Worm (Caenorhabditis elegans) whole organism, L1 larva: ENCODE data around the gene srd-32.
A peak's percentile ranks its signal among the peaks of the same experiment; 100 is the strongest.

Experiments
- C04F5.9 ChIP-seq: sonication (generic microtip); optimal IDR thresholded peaks from 2 replicates; lab custom pipeline; 2016; ENCODE audit warnings: missing genetic modification characterization, missing compliant biosample characterization
- F16B12.6 ChIP-seq: fragments of 150-350 bp; optimal IDR thresholded peaks from 2 replicates; lab custom pipeline; 2014; ENCODE audit warnings: missing biosample characterization, missing genetic modification characterization
- aha-1 ChIP-seq: fragments of 150-350 bp; optimal IDR thresholded peaks from 2 replicates; lab custom pipeline; 2014; ENCODE audit warnings: missing biosample characterization, missing genetic modification characterization
- aly-2 ChIP-seq: fragments of 150-350 bp; optimal IDR thresholded peaks from 2 replicates; lab custom pipeline; 2014; ENCODE audit warnings: missing biosample characterization, missing genetic modification characterization
- ama-1 ChIP-seq: fragments of 150-350 bp; optimal IDR thresholded peaks from 2 replicates; lab custom pipeline; 2014
- ceh-63 ChIP-seq: fragments of 200-800 bp; sonication (Bioruptor generic); optimal IDR thresholded peaks from 2 replicates; lab custom pipeline; 2018; ENCODE audit warnings: mild to moderate bottlenecking, missing genetic modification characterization, missing compliant biosample characterization
- ceh-88 ChIP-seq: fragments of 200-800 bp; sonication (Bioruptor generic); IDR thresholded peaks from 2 replicates; pipeline ENCODE4 v1.3.6; 2022; ENCODE audit warnings: missing genetic modification characterization, missing compliant biosample characterization
- ceh-90 ChIP-seq: sonication (generic microtip); optimal IDR thresholded peaks from 2 replicates; lab custom pipeline; 2016; ENCODE audit warnings: missing genetic modification characterization, missing compliant biosample characterization
- dsc-1 ChIP-seq: sonication (generic microtip); optimal IDR thresholded peaks from 2 replicates; lab custom pipeline; 2016; ENCODE audit warnings: mild to moderate bottlenecking, missing genetic modification characterization, missing compliant biosample characterization
- efl-1 ChIP-seq, 4 experiments: fragments of 150-350 bp; optimal IDR thresholded peaks in 3 of 4; peaks in 1 of 4; 1 replicate in 1 of 4; 2 replicates in 3 of 4; lab custom pipeline; 2014; ENCODE audit warnings: missing biosample characterization in 2 of 4, missing genetic modification characterization in 2 of 4, missing genetic modification reagents in 2 of 4
- egl-27 ChIP-seq, 2 experiments: fragments of 150-350 bp in 1 of 2; sonication (generic microtip); optimal IDR thresholded peaks; 3 replicates each; lab custom pipeline; 2017 to 2018; ENCODE audit warnings: missing biosample characterization in 2 of 2, missing genetic modification characterization in 2 of 2, missing genetic modification reagents in 2 of 2
- elt-2 ChIP-seq: sonication (generic microtip); optimal IDR thresholded peaks from 2 replicates; lab custom pipeline; 2016; ENCODE audit warnings: missing genetic modification characterization, mild to moderate bottlenecking, inconsistent platforms, missing compliant biosample characterization, missing genetic modification reagents
- ets-5 ChIP-seq: fragments of 200-800 bp; sonication (Bioruptor generic); IDR thresholded peaks from 2 replicates; pipeline ENCODE4 v1.3.6; 2022; ENCODE audit warnings: missing genetic modification characterization, missing compliant biosample characterization
- fkh-4 ChIP-seq: sonication (generic microtip); optimal IDR thresholded peaks from 2 replicates; lab custom pipeline; 2016; ENCODE audit warnings: missing compliant biosample characterization, missing genetic modification characterization, borderline replicate concordance
- fkh-8 ChIP-seq: sonication (generic microtip); optimal IDR thresholded peaks from 2 replicates; lab custom pipeline; 2016; ENCODE audit warnings: mild to moderate bottlenecking, missing genetic modification characterization, missing compliant biosample characterization
- hlh-4 ChIP-seq: sonication (generic microtip); optimal IDR thresholded peaks from 2 replicates; lab custom pipeline; 2016; ENCODE audit warnings: mild to moderate bottlenecking, missing genetic modification characterization, missing compliant biosample characterization
- hpl-2 ChIP-seq: fragments of 150-350 bp; optimal IDR thresholded peaks from 2 replicates; lab custom pipeline; 2014; ENCODE audit warnings: missing biosample characterization, missing genetic modification reagents, missing genetic modification characterization
- irx-1 ChIP-seq: sonication (generic microtip); optimal IDR thresholded peaks from 2 replicates; lab custom pipeline; 2016; ENCODE audit warnings: missing genetic modification characterization, missing compliant biosample characterization
- isw-1 ChIP-seq: fragments of 200-800 bp; sonication (Bioruptor generic); IDR thresholded peaks from 2 replicates; pipeline ENCODE4 v1.3.6; 2022; ENCODE audit warnings: missing genetic modification characterization, missing compliant biosample characterization
- jun-1 ChIP-seq: fragments of 150-350 bp; optimal IDR thresholded peaks from 2 replicates; lab custom pipeline; 2014; ENCODE audit warnings: missing biosample characterization, missing genetic modification reagents, missing genetic modification characterization
- lir-3 ChIP-seq: sonication (generic microtip); optimal IDR thresholded peaks from 2 replicates; lab custom pipeline; 2016; ENCODE audit warnings: mild to moderate bottlenecking, missing genetic modification characterization, moderate library complexity, missing compliant biosample characterization; ENCODE audit not compliant: poor library complexity
- lsy-2 ChIP-seq, 2 experiments: fragments of 150-350 bp; optimal IDR thresholded peaks; 2 replicates each; lab custom pipeline; 2014; ENCODE audit warnings: missing biosample characterization in 2 of 2, missing genetic modification characterization in 2 of 2
- mab-9 ChIP-seq: fragments of 200-800 bp; sonication (Bioruptor generic); IDR thresholded peaks from 2 replicates; pipeline ENCODE4 v1.3.6; 2022; ENCODE audit warnings: missing genetic modification reagents, missing genetic modification characterization, missing compliant biosample characterization
- mdl-1 ChIP-seq, 2 experiments: fragments of 150-350 bp; optimal IDR thresholded peaks; 2 replicates each; lab custom pipeline; 2014 to 2017; ENCODE audit warnings: missing biosample characterization in 2 of 2, missing genetic modification characterization in 2 of 2, inconsistent platforms in 1 of 2
- mef-2 ChIP-seq: fragments of 150-350 bp; optimal IDR thresholded peaks from 2 replicates; lab custom pipeline; 2014; ENCODE audit warnings: missing biosample characterization, missing genetic modification characterization
- mep-1 ChIP-seq: fragments of 150-350 bp; optimal IDR thresholded peaks from 2 replicates; lab custom pipeline; 2014; ENCODE audit warnings: missing biosample characterization, missing genetic modification characterization
- nhr-12 ChIP-seq: sonication (generic microtip); optimal IDR thresholded peaks from 2 replicates; lab custom pipeline; 2017; ENCODE audit warnings: missing biosample characterization, missing genetic modification characterization
- nhr-19 ChIP-seq: fragments of 200-800 bp; sonication (Bioruptor generic); conservative IDR thresholded peaks from 2 replicates; pipeline ENCODE4 v1.3.6; 2022; ENCODE audit warnings: missing genetic modification characterization, missing compliant biosample characterization
- nhr-20 ChIP-seq: sonication (generic microtip); optimal IDR thresholded peaks from 2 replicates; lab custom pipeline; 2016; ENCODE audit warnings: mild to moderate bottlenecking, missing genetic modification characterization, missing compliant biosample characterization
- nhr-237 ChIP-seq: fragments of 150-350 bp; optimal IDR thresholded peaks from 2 replicates; lab custom pipeline; 2014; ENCODE audit warnings: missing biosample characterization, missing genetic modification characterization
- nhr-28 ChIP-seq: fragments of 150-350 bp; optimal IDR thresholded peaks from 2 replicates; lab custom pipeline; 2014; ENCODE audit warnings: missing biosample characterization, missing genetic modification characterization
- nhr-47 ChIP-seq: sonication (generic microtip); optimal IDR thresholded peaks from 2 replicates; lab custom pipeline; 2016; ENCODE audit warnings: mild to moderate bottlenecking, missing genetic modification characterization, moderate library complexity, missing compliant biosample characterization
- nhr-76 ChIP-seq: sonication (generic microtip); optimal IDR thresholded peaks from 2 replicates; lab custom pipeline; 2017; ENCODE audit warnings: missing biosample characterization, missing genetic modification characterization
- nhr-77 ChIP-seq: fragments of 150-350 bp; optimal IDR thresholded peaks from 2 replicates; lab custom pipeline; 2014; ENCODE audit warnings: missing biosample characterization, missing genetic modification characterization
- nhr-84 ChIP-seq: sonication (generic microtip); optimal IDR thresholded peaks from 2 replicates; lab custom pipeline; 2017; ENCODE audit warnings: missing biosample characterization, missing genetic modification characterization
- nhr-90 ChIP-seq: sonication (generic microtip); optimal IDR thresholded peaks from 2 replicates; lab custom pipeline; 2016; ENCODE audit warnings: mild to moderate bottlenecking, missing genetic modification characterization, missing compliant biosample characterization; ENCODE audit not compliant: poor library complexity
- pax-3 ChIP-seq: fragments of 200-800 bp; sonication (Bioruptor generic); optimal IDR thresholded peaks from 2 replicates; lab custom pipeline; 2018; ENCODE audit warnings: mild to moderate bottlenecking, missing genetic modification characterization, moderate library complexity, missing compliant biosample characterization
- skn-1 ChIP-seq: fragments of 150-350 bp; optimal IDR thresholded peaks from 2 replicates; lab custom pipeline; 2014; ENCODE audit warnings: missing biosample characterization, missing genetic modification characterization
- snu-23 ChIP-seq: sonication (generic microtip); optimal IDR thresholded peaks from 2 replicates; lab custom pipeline; 2016; ENCODE audit warnings: missing genetic modification characterization, missing compliant biosample characterization
- sox-4 ChIP-seq: sonication (generic microtip); optimal IDR thresholded peaks from 2 replicates; lab custom pipeline; 2016; ENCODE audit warnings: missing genetic modification characterization, missing compliant biosample characterization
- sup-37 ChIP-seq: fragments of 200-800 bp; sonication (Bioruptor generic); optimal IDR thresholded peaks from 2 replicates; lab custom pipeline; 2018; ENCODE audit warnings: mild to moderate bottlenecking, missing genetic modification characterization, missing compliant biosample characterization
- swsn-7 ChIP-seq: sonication (generic microtip); optimal IDR thresholded peaks from 2 replicates; lab custom pipeline; 2016; ENCODE audit warnings: missing genetic modification characterization, missing compliant biosample characterization
- tbx-2 ChIP-seq: sonication (generic microtip); optimal IDR thresholded peaks from 2 replicates; lab custom pipeline; 2016; ENCODE audit warnings: missing genetic modification characterization, missing compliant biosample characterization
- unc-130 ChIP-seq: fragments of 150-350 bp; optimal IDR thresholded peaks from 2 replicates; lab custom pipeline; 2017; ENCODE audit warnings: missing biosample characterization, missing genetic modification characterization, inconsistent platforms
- unc-86 ChIP-seq: sonication (generic microtip); optimal IDR thresholded peaks from 2 replicates; lab custom pipeline; 2016; ENCODE audit warnings: missing genetic modification characterization, missing compliant biosample characterization
- unc-98 ChIP-seq: fragments of 200-800 bp; sonication (Bioruptor generic); IDR thresholded peaks from 2 replicates; pipeline ENCODE4 v1.3.6; 2022; ENCODE audit warnings: missing genetic modification characterization, missing compliant biosample characterization
- xbp-1 ChIP-seq: sonication (generic microtip); optimal IDR thresholded peaks from 2 replicates; lab custom pipeline; 2016; ENCODE audit warnings: missing genetic modification characterization, missing compliant biosample characterization
- zip-4 ChIP-seq: fragments of 200-800 bp; sonication (Bioruptor generic); optimal IDR thresholded peaks from 2 replicates; lab custom pipeline; 2018; ENCODE audit warnings: mild to moderate bottlenecking, missing genetic modification characterization, moderate library complexity, missing compliant biosample characterization
- ztf-4 ChIP-seq: fragments of 150-350 bp; optimal IDR thresholded peaks from 2 replicates; lab custom pipeline; 2014; ENCODE audit warnings: missing biosample characterization, missing genetic modification characterization

srd-32 gene

ce11 chrV:4860525-4860924, 4.9 kb upstream of the srd-32 start (continued):
- TF ChIP-seq egl-27 (tag; optimal IDR thresholded peaks at IDR 0.05; lab: Kevin White, UChicago) (no peak), hpl-2 (GFP tag; lab: Kevin White, UChicago) (no peak), C04F5.9 (no peak), mab-9 (GFP tag; lab: Robert Waterston, UW) (no peak), sox-4 (tag; lab: Kevin White, UChicago) (no peak), ceh-88 (GFP tag; lab: Robert Waterston, UW) (no peak), nhr-90 (tag; lab: Kevin White, UChicago) (no peak), unc-86 (tag; lab: Kevin White, UChicago) (no peak), elt-2 (tag; lab: Kevin White, UChicago) (no peak), mdl-1 (tag; optimal IDR thresholded peaks at IDR 0.05; lab: Kevin White, UChicago) (no peak), nhr-20 (tag; lab: Kevin White, UChicago) (no peak), fkh-8 (tag; lab: Kevin White, UChicago) (peak; percentile 15), efl-1 (optimal IDR thresholded peaks at IDR 0.05; lab: Kevin White, UChicago) (peak; percentile 9 to 15), efl-1 (GFP tag; optimal IDR thresholded peaks at IDR 0.05 in 1 of 2; lab: Kevin White, UChicago) (peak in 1 of 2 experiments; percentile 78), nhr-77 (tag; lab: Kevin White, UChicago) (no peak), nhr-237 (tag; lab: Kevin White, UChicago) (no peak), F16B12.6 (tag; lab: Kevin White, UChicago) (no peak), ztf-4 (tag; lab: Kevin White, UChicago) (no peak), ama-1 (lab: Kevin White, UChicago) (no peak), nhr-76 (tag; lab: Kevin White, UChicago) (no peak), unc-130 (no peak), pax-3 (tag; lab: Kevin White, UChicago) (no peak), lsy-2 (tag; optimal IDR thresholded peaks at IDR 0.05; lab: Kevin White, UChicago) (peak in 1 of 2 experiments; percentile 13), hlh-4 (tag; lab: Kevin White, UChicago) (no peak), skn-1 (no peak), zip-4 (GFP tag; lab: Kevin White, UChicago) (no peak), lir-3 (tag; lab: Kevin White, UChicago) (no peak), aha-1 (tag; lab: Kevin White, UChicago) (no peak), ets-5 (no peak), mep-1 (tag; lab: Kevin White, UChicago) (no peak), isw-1 (GFP tag; lab: Robert Waterston, UW) (no peak), irx-1 (no peak), ceh-90 (no peak), unc-98 (GFP tag; lab: Robert Waterston, UW) (no peak), nhr-84 (tag; lab: Kevin White, UChicago) (no peak), xbp-1 (tag; lab: Kevin White, UChicago) (no peak), ceh-63 (GFP tag; lab: Kevin White, UChicago) (no peak), snu-23 (GFP tag; lab: Kevin White, UChicago) (peak; percentile 18), tbx-2 (tag; lab: Kevin White, UChicago) (no peak), nhr-12 (no peak), fkh-4 (no peak), sup-37 (GFP tag; lab: Kevin White, UChicago) (no peak), dsc-1 (tag; lab: Kevin White, UChicago) (peak; percentile 50), nhr-28 (tag; lab: Kevin White, UChicago) (no peak), jun-1 (tag; lab: Kevin White, UChicago) (no peak), nhr-19 (GFP tag; lab: Robert Waterston, UW) (no peak), swsn-7 (no peak), mef-2 (tag; lab: Kevin White, UChicago) (no peak), nhr-47 (tag; lab: Kevin White, UChicago) (peak; percentile 25), aly-2 (tag; lab: Kevin White, UChicago) (no peak)
